Worm (Caenorhabditis elegans) whole organism, L2 larva: ENCODE data around the gene gsp-2.

ENCODE experiments used
- C34F6.9 ChIP-seq: fragments of 150-350 bp; optimal IDR thresholded peaks from 2 replicates; lab custom pipeline; 2014; ENCODE audit warnings: missing biosample characterization, missing genetic modification characterization
- F13H6.1 ChIP-seq: sonication (generic microtip); optimal IDR thresholded peaks from 2 replicates; lab custom pipeline; 2016; ENCODE audit warnings: missing genetic modification characterization, missing compliant biosample characterization
- R02D3.7 ChIP-seq: fragments of 150-350 bp; optimal IDR thresholded peaks from 2 replicates; lab custom pipeline; 2014; ENCODE audit warnings: missing biosample characterization, missing genetic modification characterization
- Y55F3AM.14 ChIP-seq: fragments of 200-800 bp; sonication (Bioruptor generic); optimal IDR thresholded peaks from 2 replicates; lab custom pipeline; 2018; ENCODE audit warnings: mild to moderate bottlenecking, missing genetic modification characterization, missing compliant biosample characterization
- ZK546.5 ChIP-seq: sonication (generic microtip); optimal IDR thresholded peaks from 2 replicates; lab custom pipeline; 2017; ENCODE audit warnings: missing biosample characterization, missing genetic modification characterization
- alr-1 ChIP-seq: fragments of 150-350 bp; optimal IDR thresholded peaks from 2 replicates; lab custom pipeline; 2014; ENCODE audit warnings: missing biosample characterization, missing genetic modification characterization
- ama-1 ChIP-seq: fragments of 150-350 bp; optimal IDR thresholded peaks from 2 replicates; lab custom pipeline; 2018; ENCODE audit warnings: inconsistent platforms
- blmp-1 ChIP-seq: sonication (generic microtip); optimal IDR thresholded peaks from 2 replicates; lab custom pipeline; 2017; ENCODE audit warnings: missing genetic modification characterization, mild to moderate bottlenecking, missing compliant biosample characterization, antibody characterized with exemption, moderate library complexity; ENCODE audit not compliant: insufficient read depth
- ceh-82 ChIP-seq: fragments of 150-350 bp; optimal IDR thresholded peaks from 2 replicates; lab custom pipeline; 2014; ENCODE audit warnings: missing biosample characterization, missing genetic modification characterization
- crh-2 ChIP-seq: sonication (generic microtip); optimal IDR thresholded peaks from 2 replicates; lab custom pipeline; 2017; ENCODE audit warnings: missing biosample characterization, missing genetic modification characterization
- dmd-4 ChIP-seq: sonication (generic microtip); optimal IDR thresholded peaks from 2 replicates; lab custom pipeline; 2017; ENCODE audit warnings: missing biosample characterization, missing genetic modification characterization
- elt-1 ChIP-seq: fragments of 150-350 bp; optimal IDR thresholded peaks from 2 replicates; lab custom pipeline; 2014; ENCODE audit warnings: missing biosample characterization, missing genetic modification characterization
- elt-3 ChIP-seq: sonication (generic microtip); optimal IDR thresholded peaks from 2 replicates; lab custom pipeline; 2017; ENCODE audit warnings: missing biosample characterization, missing genetic modification characterization
- fos-1 ChIP-seq: fragments of 150-350 bp; optimal IDR thresholded peaks from 2 replicates; lab custom pipeline; 2014; ENCODE audit warnings: missing biosample characterization, missing genetic modification characterization
- gmeb-1 ChIP-seq: fragments of 150-350 bp; optimal IDR thresholded peaks from 2 replicates; lab custom pipeline; 2014; ENCODE audit warnings: missing biosample characterization, missing genetic modification characterization
- lin-11 ChIP-seq: fragments of 150-350 bp; sonication (generic microtip); optimal IDR thresholded peaks from 2 replicates; lab custom pipeline; 2014; ENCODE audit warnings: missing biosample characterization, missing genetic modification characterization, inconsistent platforms, mixed read lengths
- lin-39 ChIP-seq: fragments of 150-350 bp; optimal IDR thresholded peaks from 2 replicates; lab custom pipeline; 2014; ENCODE audit warnings: missing biosample characterization, missing genetic modification reagents, missing genetic modification characterization
- lsy-2 ChIP-seq, 2 experiments: fragments of 150-350 bp in 1 of 2; sonication (generic microtip) in 1 of 2; optimal IDR thresholded peaks; 2 replicates each; lab custom pipeline; 2014 to 2017; ENCODE audit warnings: missing biosample characterization in 2 of 2, missing genetic modification characterization in 2 of 2
- mab-5 ChIP-seq: fragments of 150-350 bp; optimal IDR thresholded peaks from 2 replicates; lab custom pipeline; 2014; ENCODE audit warnings: missing biosample characterization, missing genetic modification characterization
- mbf-1 ChIP-seq: sonication (generic microtip); optimal IDR thresholded peaks from 2 replicates; lab custom pipeline; 2017; ENCODE audit warnings: missing biosample characterization, missing genetic modification characterization
- mdl-1 ChIP-seq, 2 experiments: fragments of 150-350 bp in 1 of 2; sonication (generic microtip) in 1 of 2; optimal IDR thresholded peaks; 2 replicates each; lab custom pipeline; 2017; ENCODE audit warnings: missing biosample characterization in 2 of 2, missing genetic modification characterization in 2 of 2
- nhr-10 ChIP-seq: sonication (generic microtip); optimal IDR thresholded peaks from 2 replicates; lab custom pipeline; 2017; ENCODE audit warnings: missing biosample characterization, missing genetic modification characterization
- nhr-11 ChIP-seq: fragments of 150-350 bp; optimal IDR thresholded peaks from 2 replicates; lab custom pipeline; 2014; ENCODE audit warnings: missing biosample characterization, missing genetic modification characterization
- nhr-12 ChIP-seq: fragments of 150-350 bp; optimal IDR thresholded peaks from 2 replicates; lab custom pipeline; 2014; ENCODE audit warnings: missing biosample characterization, missing genetic modification characterization
- nhr-129 ChIP-seq: fragments of 150-350 bp; optimal IDR thresholded peaks from 2 replicates; lab custom pipeline; 2014; ENCODE audit warnings: missing biosample characterization, missing genetic modification characterization
- nhr-21 ChIP-seq: fragments of 150-350 bp; optimal IDR thresholded peaks from 2 replicates; lab custom pipeline; 2014; ENCODE audit warnings: missing biosample characterization, missing genetic modification characterization
- nhr-23 ChIP-seq: fragments of 150-350 bp; optimal IDR thresholded peaks from 2 replicates; lab custom pipeline; 2014; ENCODE audit warnings: missing biosample characterization, missing genetic modification reagents, missing genetic modification characterization
- nhr-237 ChIP-seq: fragments of 150-350 bp; optimal IDR thresholded peaks from 2 replicates; lab custom pipeline; 2014; ENCODE audit warnings: missing biosample characterization, missing genetic modification characterization
- nhr-25 ChIP-seq: fragments of 150-350 bp; sonication (generic microtip); optimal IDR thresholded peaks from 3 replicates; lab custom pipeline; 2014; ENCODE audit warnings: missing biosample characterization, missing genetic modification characterization
- nhr-77 ChIP-seq: fragments of 150-350 bp; optimal IDR thresholded peaks from 2 replicates; lab custom pipeline; 2014; ENCODE audit warnings: missing biosample characterization, missing genetic modification characterization
- skn-1 ChIP-seq: sonication (generic microtip); optimal IDR thresholded peaks from 2 replicates; lab custom pipeline; 2017; ENCODE audit warnings: missing biosample characterization, missing genetic modification characterization
- sma-3 ChIP-seq: sonication (generic microtip); optimal IDR thresholded peaks from 2 replicates; lab custom pipeline; 2016; ENCODE audit warnings: missing genetic modification reagents, missing genetic modification characterization, missing compliant biosample characterization
- sma-9 ChIP-seq, 2 experiments: fragments of 150-350 bp in 1 of 2; sonication (generic microtip) in 1 of 2; optimal IDR thresholded peaks; 2 replicates each; lab custom pipeline; 2014 to 2016; ENCODE audit warnings: missing genetic modification characterization in 2 of 2, mild to moderate bottlenecking in 1 of 2, missing biosample characterization in 1 of 2, missing compliant biosample characterization in 1 of 2, missing genetic modification reagents in 1 of 2, moderate library complexity in 1 of 2
- unc-39 ChIP-seq: fragments of 150-350 bp; optimal IDR thresholded peaks from 2 replicates; lab custom pipeline; 2014; ENCODE audit warnings: missing biosample characterization, missing genetic modification characterization
- unc-55 ChIP-seq: fragments of 150-350 bp; sonication (generic microtip); optimal IDR thresholded peaks from 3 replicates; lab custom pipeline; 2014; ENCODE audit warnings: missing biosample characterization, missing genetic modification reagents, missing genetic modification characterization
- unc-62 ChIP-seq: fragments of 150-350 bp; optimal IDR thresholded peaks from 2 replicates; lab custom pipeline; 2014; ENCODE audit warnings: missing biosample characterization, missing genetic modification reagents, missing genetic modification characterization
- ztf-1 ChIP-seq: fragments of 200-800 bp; sonication (Bioruptor generic); conservative IDR thresholded peaks from 2 replicates; pipeline ENCODE4 v1.3.6; 2022; ENCODE audit warnings: missing genetic modification characterization, missing compliant biosample characterization
- ztf-11 ChIP-seq: sonication (generic microtip); optimal IDR thresholded peaks from 2 replicates; lab custom pipeline; 2017; ENCODE audit warnings: missing biosample characterization, missing genetic modification characterization
- ztf-4 ChIP-seq: fragments of 150-350 bp; optimal IDR thresholded peaks from 2 replicates; lab custom pipeline; 2014; ENCODE audit warnings: missing biosample characterization, missing genetic modification characterization

gsp-2 gene

DNA sequence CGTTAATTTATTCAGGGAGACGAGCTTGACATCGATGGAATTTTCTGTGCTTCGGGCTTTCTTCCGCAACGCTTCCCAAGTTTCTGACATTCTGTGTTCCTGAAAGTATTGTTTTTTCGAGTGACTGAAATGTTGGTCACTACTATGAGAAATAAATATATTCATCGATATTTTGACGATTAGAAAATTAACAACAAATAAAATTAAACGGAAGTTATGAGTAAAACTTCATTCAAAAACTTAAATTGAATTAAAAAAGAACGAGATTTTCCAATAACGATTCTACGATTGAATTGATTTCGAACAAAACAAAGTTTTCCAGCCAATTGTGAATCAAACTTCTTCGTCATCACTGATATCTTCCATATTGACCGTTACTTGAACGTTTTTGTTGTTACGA is 12.7 kb downstream of the gsp-2 start, which contains the start of gene gos-28:
Gene gos-28, minus strand, starts transcription at position 101 of the 400 bp plus-strand sequence.
- TF ChIP-seq ztf-1 (GFP tag; lab: Robert Waterston, UW): no peak
- TF ChIP-seq nhr-10 (tag; lab: Kevin White, UChicago): no peak
- TF ChIP-seq ceh-82: no peak
- no peak for TF ChIP-seq elt-1 (tag; lab: Kevin White, UChicago)
- TF ChIP-seq skn-1 (tag; lab: Kevin White, UChicago): no peak
- TF ChIP-seq mab-5 (tag; lab: Kevin White, UChicago): no peak
- no peak for TF ChIP-seq fos-1 (tag; lab: Kevin White, UChicago)
- no peak for TF ChIP-seq Y55F3AM.14 (GFP tag; lab: Kevin White, UChicago)
- no peak for TF ChIP-seq mdl-1 (tag; optimal IDR thresholded peaks at IDR 0.05; lab: Kevin White, UChicago)
- TF ChIP-seq alr-1 (tag; lab: Kevin White, UChicago): no peak
- TF ChIP-seq R02D3.7 (tag; lab: Kevin White, UChicago): no peak
- no peak for TF ChIP-seq F13H6.1 (tag; lab: Kevin White, UChicago)
- TF ChIP-seq lin-39 (tag; lab: Kevin White, UChicago): no peak
- TF ChIP-seq nhr-12 (tag; lab: Kevin White, UChicago): no peak

DNA sequence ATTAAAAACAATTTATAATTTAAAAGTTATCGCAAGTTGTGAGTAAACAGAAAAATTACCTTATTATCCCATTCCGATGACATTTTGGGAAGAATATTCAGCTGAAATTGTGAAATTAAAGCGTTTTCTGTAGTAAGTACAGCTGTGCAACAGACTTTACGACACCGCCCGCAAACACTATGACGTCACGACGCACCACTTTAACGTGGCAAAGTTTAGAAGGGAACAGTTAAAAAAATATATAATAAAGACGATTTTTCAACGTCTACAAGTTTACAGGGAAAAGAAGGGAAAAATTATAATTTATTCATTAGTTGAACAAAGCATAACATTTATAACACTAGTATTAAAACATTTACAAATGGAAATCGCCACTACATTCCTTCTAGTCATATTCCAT is 17.5 kb downstream of the gsp-2 start, which contains the start of gene F08F8.9:
Gene F08F8.9, minus strand, starts transcription at position 101 of the 400 bp plus-strand sequence.
- TF ChIP-seq mbf-1 (tag; lab: Kevin White, UChicago) (no peak), crh-2 (tag; lab: Kevin White, UChicago) (peak; percentile 8)

- no peak for TF ChIP-seq nhr-237 (tag; lab: Kevin White, UChicago)
- TF ChIP-seq nhr-10 (tag; lab: Kevin White, UChicago): no peak
- TF ChIP-seq ztf-4 (tag; lab: Kevin White, UChicago): no peak
- TF ChIP-seq C34F6.9 (tag; lab: Kevin White, UChicago): peak; percentile 83
- TF ChIP-seq lin-11 (tag; lab: Kevin White, UChicago): no peak
- TF ChIP-seq nhr-77 (tag; lab: Kevin White, UChicago): no peak
- TF ChIP-seq unc-62 (GFP tag; lab: Kevin White, UChicago): no peak
- TF ChIP-seq F13H6.1 (tag; lab: Kevin White, UChicago): peak; percentile 0
- TF ChIP-seq mdl-1 (tag; optimal IDR thresholded peaks at IDR 0.05; lab: Kevin White, UChicago): no peak
- no peak for TF ChIP-seq lin-39 (tag; lab: Kevin White, UChicago)
- no peak for TF ChIP-seq elt-1 (tag; lab: Kevin White, UChicago)
- TF ChIP-seq gmeb-1 (tag; lab: Kevin White, UChicago): no peak
- no peak for TF ChIP-seq elt-3 (tag; lab: Kevin White, UChicago)
- no peak for TF ChIP-seq nhr-11
- TF ChIP-seq unc-39 (tag; lab: Kevin White, UChicago): no peak
- TF ChIP-seq fos-1 (tag; lab: Kevin White, UChicago): no peak
- TF ChIP-seq lsy-2 (tag; optimal IDR thresholded peaks at IDR 0.05; lab: Kevin White, UChicago): peak in 1 of 2 experiments; percentile 62
- TF ChIP-seq unc-55 (GFP tag; lab: Kevin White, UChicago): peak; percentile 57
- peak; percentile 38 for TF ChIP-seq nhr-25 (tag; lab: Kevin White, UChicago)
- TF ChIP-seq nhr-129 (tag; lab: Kevin White, UChicago): peak; percentile 45
- TF ChIP-seq crh-2 (tag; lab: Kevin White, UChicago): peak; percentile 44
- TF ChIP-seq Y55F3AM.14 (GFP tag; lab: Kevin White, UChicago): no peak
- no peak for TF ChIP-seq ceh-82
- TF ChIP-seq alr-1 (tag; lab: Kevin White, UChicago): no peak
- TF ChIP-seq nhr-23 (tag; lab: Kevin White, UChicago): no peak
- TF ChIP-seq ama-1 (lab: Kevin White, UChicago): no peak
- TF ChIP-seq mab-5 (tag; lab: Kevin White, UChicago): no peak
- TF ChIP-seq blmp-1 (tag; lab: Kevin White, UChicago): no peak
- no peak for TF ChIP-seq ztf-1 (GFP tag; lab: Robert Waterston, UW)
- no peak for TF ChIP-seq dmd-4
- no peak for TF ChIP-seq sma-3 (GFP tag; lab: Kevin White, UChicago)
- TF ChIP-seq mbf-1 (tag; lab: Kevin White, UChicago): no peak
- TF ChIP-seq ZK546.5 (tag; lab: Kevin White, UChicago): no peak
- no peak for TF ChIP-seq ztf-11 (tag; lab: Kevin White, UChicago)
- TF ChIP-seq skn-1 (tag; lab: Kevin White, UChicago): no peak
- no peak for TF ChIP-seq nhr-21 (tag; lab: Kevin White, UChicago)
- TF ChIP-seq sma-9 (GFP tag; optimal IDR thresholded peaks at IDR 0.05; lab: Kevin White, UChicago): peak; percentile 46
- no peak for TF ChIP-seq sma-9 (tag; optimal IDR thresholded peaks at IDR 0.05; lab: Kevin White, UChicago)
Measured at ce11 chrIII:7357356-7357755, 21.0 kb downstream of the gsp-2 start, which contains the start of gene F08F8.10. Gene F08F8.10, minus strand, starts transcription at chrIII:7357393.
